Fruit fly (Drosophila melanogaster): Measurements from ENCODE around the gene Desi.

dm6 chr3R:10775246-10775645 lies 4.1 kb upstream of the Desi start:
- TF ChIP-seq HLH106 (tag; optimal IDR thresholded peaks at IDR 0.05) (no peak), Dif (GFP tag; optimal IDR thresholded peaks at IDR 0.05; ENCODE audit: partially characterized antibody) (no peak), psq (GFP tag; optimal IDR thresholded peaks at IDR 0.05) (no peak), Rel (GFP tag; optimal IDR thresholded peaks at IDR 0.05) (no peak), Rel (tag; optimal IDR thresholded peaks at IDR 0.05) (no peak), h (GFP tag; optimal IDR thresholded peaks at IDR 0.05) (peak; percentile 15), Jra (GFP tag; optimal IDR thresholded peaks at IDR 0.05) (no peak), N (GFP tag; optimal IDR thresholded peaks at IDR 0.05) (no peak), jim (GFP tag; optimal IDR thresholded peaks at IDR 0.05) (no peak), br (GFP tag; optimal IDR thresholded peaks at IDR 0.05) (no peak), pan (optimal IDR thresholded peaks at IDR 0.05) (no peak)

Data from whole organism, wandering third instar larva.